Worm (Caenorhabditis elegans): Measurements from ENCODE around the gene F14H8.8.

F14H8.8 gene

ce11 chrV:15063987-15064386, 34.7 kb downstream of the F14H8.8 start, which contains the start of gene rap-2:
TSS of gene rap-2 (minus strand) at chrV:15064087.
- TF ChIP-seq dmd-4 (tag; optimal IDR thresholded peaks at IDR 0.05) (no peak), crh-2 (tag; optimal IDR thresholded peaks at IDR 0.05) (no peak), nhr-25 (tag; optimal IDR thresholded peaks at IDR 0.05) (no peak), skn-1 (tag; optimal IDR thresholded peaks at IDR 0.05) (no peak), gmeb-1 (tag; optimal IDR thresholded peaks at IDR 0.05) (no peak), sma-9 (GFP tag; optimal IDR thresholded peaks at IDR 0.05) (no peak), sma-9 (tag; optimal IDR thresholded peaks at IDR 0.05) (no peak), ama-1 (optimal IDR thresholded peaks at IDR 0.05) (no peak), unc-55 (GFP tag; optimal IDR thresholded peaks at IDR 0.05) (no peak)

- TF ChIP-seq C34F6.9 (tag; optimal IDR thresholded peaks at IDR 0.05) = peak; percentile 29
- TF ChIP-seq alr-1 (tag; optimal IDR thresholded peaks at IDR 0.05) = no peak
- TF ChIP-seq lsy-2 (tag; optimal IDR thresholded peaks at IDR 0.05) = peak in 1 of 2 experiments; percentile 13
- peak; percentile 9 for TF ChIP-seq F13H6.1 (tag; optimal IDR thresholded peaks at IDR 0.05)
- TF ChIP-seq gmeb-1 (tag; optimal IDR thresholded peaks at IDR 0.05) = peak; percentile 10
- TF ChIP-seq nhr-129 (tag; optimal IDR thresholded peaks at IDR 0.05) = peak; percentile 23
- peak; percentile 51 for TF ChIP-seq zag-1 (tag; optimal IDR thresholded peaks at IDR 0.05)
- no peak for TF ChIP-seq sem-4 (tag; optimal IDR thresholded peaks at IDR 0.05)
- TF ChIP-seq lin-13 (GFP tag; optimal IDR thresholded peaks at IDR 0.05) = peak; percentile 36
- no peak for TF ChIP-seq ceh-16 (tag; optimal IDR thresholded peaks at IDR 0.05)
- peak; percentile 59 for TF ChIP-seq unc-55 (GFP tag; optimal IDR thresholded peaks at IDR 0.05)
Observed at ce11 chrV:15065068-15065744, 35.9 kb downstream of the F14H8.8 start, which contains the start of gene C25D7.9. TSS of gene C25D7.9 (plus strand) at chrV:15065135.

ce11 chrV:15065837-15066348, 36.6 kb downstream of the F14H8.8 start, which contains the start of gene otub-1:
TSS of gene otub-1 (plus strand) at chrV:15066298.
- TF ChIP-seq egl-27 (tag; optimal IDR thresholded peaks at IDR 0.05) (no peak), nhr-12 (tag; optimal IDR thresholded peaks at IDR 0.05) (no peak)

- TF ChIP-seq lin-11 (tag; optimal IDR thresholded peaks at IDR 0.05) (no peak), nhr-77 (tag; optimal IDR thresholded peaks at IDR 0.05) (no peak)
Observed at ce11 chrV:15067165-15067564, 37.9 kb downstream of the F14H8.8 start, which contains the start of gene C25D7.10. TSS of gene C25D7.10 (plus strand) at chrV:15067465.

- TF ChIP-seq gmeb-1 (tag; optimal IDR thresholded peaks at IDR 0.05) = no peak
- no peak for TF ChIP-seq mdl-1 (tag; optimal IDR thresholded peaks at IDR 0.05)
- no peak for TF ChIP-seq nhr-12 (tag; optimal IDR thresholded peaks at IDR 0.05)
- TF ChIP-seq ZK546.5 (tag; optimal IDR thresholded peaks at IDR 0.05) = no peak
- no peak for TF ChIP-seq nhr-10 (tag; optimal IDR thresholded peaks at IDR 0.05)
- TF ChIP-seq elt-3 (tag; optimal IDR thresholded peaks at IDR 0.05) = no peak
- TF ChIP-seq unc-55 (GFP tag; optimal IDR thresholded peaks at IDR 0.05) = no peak
- no peak for TF ChIP-seq skn-1 (tag; optimal IDR thresholded peaks at IDR 0.05)
- TF ChIP-seq dmd-4 (tag; optimal IDR thresholded peaks at IDR 0.05) = no peak
- TF ChIP-seq nhr-129 (tag; optimal IDR thresholded peaks at IDR 0.05) = no peak
- TF ChIP-seq alr-1 (tag; optimal IDR thresholded peaks at IDR 0.05) = no peak
Observed at ce11 chrV:15068378-15068777, 39.1 kb downstream of the F14H8.8 start, which contains the start of gene dnj-3. TSS of gene dnj-3 (plus strand) at chrV:15068678.

- peak in 1 of 2 experiments; percentile 70 for TF ChIP-seq lsy-2 (tag; optimal IDR thresholded peaks at IDR 0.05)
- TF ChIP-seq lin-13 (GFP tag; optimal IDR thresholded peaks at IDR 0.05) = no peak
Observed at ce11 chrV:15069435-15069985, 40.2 kb downstream of the F14H8.8 start.

ce11 chrV:15071015-15071810, 41.9 kb downstream of the F14H8.8 start, which contains the start of gene unc-76:
TSS of gene unc-76 (plus strand) at chrV:15071760.
- TF ChIP-seq unc-62 (GFP tag; optimal IDR thresholded peaks at IDR 0.05) (peak; percentile 6), sem-4 (tag; optimal IDR thresholded peaks at IDR 0.05) (peak; percentile 25), R02D3.7 (tag; optimal IDR thresholded peaks at IDR 0.05) (peak; percentile 13), mdl-1 (tag; optimal IDR thresholded peaks at IDR 0.05) (peak in 1 of 2 experiments; percentile 73), nhr-25 (tag; optimal IDR thresholded peaks at IDR 0.05) (peak; percentile 42), lin-39 (tag; optimal IDR thresholded peaks at IDR 0.05) (peak; percentile 47), unc-55 (GFP tag; optimal IDR thresholded peaks at IDR 0.05) (peak; percentile 58), C34F6.9 (tag; optimal IDR thresholded peaks at IDR 0.05) (peak; percentile 96), elt-1 (tag; optimal IDR thresholded peaks at IDR 0.05) (no peak), zag-1 (tag; optimal IDR thresholded peaks at IDR 0.05) (peak; percentile 79), nhr-11 (tag; optimal IDR thresholded peaks at IDR 0.05) (no peak), lin-13 (GFP tag; optimal IDR thresholded peaks at IDR 0.05) (peak; percentile 75), nhr-12 (tag; optimal IDR thresholded peaks at IDR 0.05) (no peak), nhr-129 (tag; optimal IDR thresholded peaks at IDR 0.05) (peak; percentile 92), egl-27 (tag; optimal IDR thresholded peaks at IDR 0.05) (peak; percentile 83), sma-3 (GFP tag; optimal IDR thresholded peaks at IDR 0.05) (peak; percentile 33), unc-39 (tag; optimal IDR thresholded peaks at IDR 0.05) (peak; percentile 28), lsy-2 (tag; optimal IDR thresholded peaks at IDR 0.05) (peak; percentile 50 to 87), ztf-4 (tag; optimal IDR thresholded peaks at IDR 0.05) (peak; percentile 40), mab-5 (tag; optimal IDR thresholded peaks at IDR 0.05) (peak; percentile 86), sma-9 (GFP tag; optimal IDR thresholded peaks at IDR 0.05) (peak; percentile 84), sma-9 (tag; optimal IDR thresholded peaks at IDR 0.05) (no peak)

All from whole organism, L2 larva.